Fruit fly (Drosophila melanogaster): Measurements from ENCODE around the gene CG13877.
A peak's percentile ranks its signal among the peaks of the same experiment; 100 is the strongest.

Gene CG13877

DNA sequence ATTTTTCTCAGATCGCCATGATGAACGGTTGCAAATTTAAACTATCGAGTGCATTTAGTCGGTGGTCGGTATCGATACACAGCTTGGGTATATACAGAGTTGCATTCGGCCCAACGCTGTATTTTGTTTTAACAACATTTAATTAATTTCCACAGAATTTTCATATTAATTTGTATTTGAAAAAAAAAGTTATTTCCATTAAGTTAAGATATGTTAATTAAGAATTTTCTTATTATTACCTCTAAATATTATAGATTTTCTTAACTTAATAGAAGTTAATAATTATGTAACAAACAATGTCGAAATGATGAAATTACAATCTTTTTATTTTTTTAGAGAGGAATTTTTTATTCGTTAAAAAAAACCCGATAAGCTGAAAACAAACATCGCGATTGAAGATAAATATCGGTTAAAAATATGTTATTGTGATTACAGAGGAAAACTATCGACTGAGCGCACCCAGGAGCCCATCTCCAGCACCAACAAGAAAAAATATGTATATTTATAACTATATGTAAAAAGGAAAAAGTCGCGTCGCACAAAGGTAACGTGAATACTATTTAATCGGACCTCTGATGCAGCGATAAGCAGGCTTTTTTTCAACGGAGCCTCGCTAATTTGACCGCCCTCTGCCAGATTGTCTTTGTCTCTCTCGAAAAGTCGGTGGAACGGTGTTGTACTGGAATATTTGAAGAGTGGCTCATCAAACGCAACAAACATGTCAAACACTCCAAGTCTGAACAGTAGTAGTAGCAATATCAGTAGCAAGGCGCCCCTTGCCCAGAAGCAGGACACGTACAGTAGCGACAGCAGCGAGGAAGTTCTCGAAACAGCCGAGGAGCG is 17.9 kb upstream of the CG13877 start, which contains the start of the genes rno and mri:
rno (minus strand) TSS at position 9 of the 843 bp plus-strand sequence.
mri (plus strand) TSS at position 421 of the 843 bp plus-strand sequence.
- no peak for TF ChIP-seq psq (optimal IDR thresholded peaks at IDR 0.05)
- no peak for TF ChIP-seq Dll (optimal IDR thresholded peaks at IDR 0.05)
- no peak for TF ChIP-seq pan (optimal IDR thresholded peaks at IDR 0.05)
- no peak for TF ChIP-seq EcR (GFP tag; optimal IDR thresholded peaks at IDR 0.05)
- TF ChIP-seq CG8478 (optimal IDR thresholded peaks at IDR 0.05) = no peak
- no peak for TF ChIP-seq usp (GFP tag; optimal IDR thresholded peaks at IDR 0.05)

DNA sequence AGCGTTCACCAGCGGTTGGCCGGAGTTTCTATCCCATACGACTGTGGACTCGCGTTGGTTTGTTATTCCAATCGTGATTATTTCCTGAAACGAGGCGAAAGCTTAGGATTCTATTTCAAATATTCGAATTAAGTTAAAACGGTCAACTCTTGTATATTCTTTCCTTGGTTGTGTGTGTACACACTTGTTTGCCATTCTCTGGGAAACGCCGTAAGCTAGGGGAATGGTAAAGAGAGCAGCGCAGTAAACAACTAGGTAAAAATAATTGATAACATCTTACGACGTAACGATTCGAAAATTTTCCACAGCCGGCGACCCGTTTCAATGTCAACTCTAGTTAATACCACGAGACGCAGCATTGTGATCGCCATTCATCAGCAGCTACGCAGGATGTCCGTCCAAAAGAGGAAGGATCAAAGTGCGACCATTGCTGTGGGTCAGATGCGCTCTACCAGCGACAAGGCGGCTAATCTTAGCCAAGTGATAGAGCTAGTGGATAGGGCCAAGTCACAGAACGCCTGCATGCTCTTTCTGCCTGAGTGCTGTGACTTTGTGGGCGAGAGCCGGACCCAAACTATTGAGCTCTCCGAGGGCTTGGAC is 14.2 kb upstream of the CG13877 start, which contains the start of gene NitFhit:
NitFhit (plus strand) TSS at position 195 of the 600 bp plus-strand sequence.
- TF ChIP-seq usp (GFP tag; optimal IDR thresholded peaks at IDR 0.05) (no peak), psq (optimal IDR thresholded peaks at IDR 0.05) (no peak), pan (optimal IDR thresholded peaks at IDR 0.05) (no peak), Dll (optimal IDR thresholded peaks at IDR 0.05) (no peak), EcR (GFP tag; optimal IDR thresholded peaks at IDR 0.05) (no peak), CG8478 (optimal IDR thresholded peaks at IDR 0.05) (no peak)

DNA sequence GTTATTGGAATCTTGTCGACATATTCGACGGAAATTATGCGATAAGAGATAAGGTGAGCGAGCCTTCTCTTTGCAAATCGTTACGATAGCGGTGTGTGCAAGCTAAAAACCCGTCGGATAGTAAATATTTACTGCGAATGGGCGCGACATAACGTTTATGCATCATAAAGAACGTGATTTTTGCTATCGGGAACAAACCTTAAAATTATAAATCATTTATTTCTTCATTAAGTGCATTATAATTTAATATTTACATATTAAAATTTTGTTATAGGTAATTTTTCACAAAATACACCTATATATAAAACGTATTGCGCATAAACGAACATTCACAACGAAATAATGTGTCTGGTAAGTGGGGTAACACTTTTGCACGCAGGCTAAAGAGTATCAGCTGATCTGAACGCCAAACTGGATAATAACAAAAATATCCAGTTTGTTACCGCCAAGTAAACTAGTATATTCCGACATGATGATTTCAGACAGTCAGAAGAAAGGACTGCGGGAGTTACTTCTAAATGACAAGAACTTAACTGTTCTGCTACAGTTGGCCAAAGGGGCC is 12.1 kb upstream of the CG13877 start, which contains the start of the genes Gk1 and CG13876:
Gk1 (minus strand) TSS at position 122 of the 562 bp plus-strand sequence.
CG13876 (plus strand) TSS at position 412 of the 562 bp plus-strand sequence.
- no peak for TF ChIP-seq CG8478 (optimal IDR thresholded peaks at IDR 0.05)
- no peak for TF ChIP-seq Dll (optimal IDR thresholded peaks at IDR 0.05)
- no peak for TF ChIP-seq pan (optimal IDR thresholded peaks at IDR 0.05)
- TF ChIP-seq EcR (GFP tag; optimal IDR thresholded peaks at IDR 0.05) = no peak
- TF ChIP-seq usp (GFP tag; optimal IDR thresholded peaks at IDR 0.05) = no peak
- TF ChIP-seq psq (optimal IDR thresholded peaks at IDR 0.05) = no peak

DNA sequence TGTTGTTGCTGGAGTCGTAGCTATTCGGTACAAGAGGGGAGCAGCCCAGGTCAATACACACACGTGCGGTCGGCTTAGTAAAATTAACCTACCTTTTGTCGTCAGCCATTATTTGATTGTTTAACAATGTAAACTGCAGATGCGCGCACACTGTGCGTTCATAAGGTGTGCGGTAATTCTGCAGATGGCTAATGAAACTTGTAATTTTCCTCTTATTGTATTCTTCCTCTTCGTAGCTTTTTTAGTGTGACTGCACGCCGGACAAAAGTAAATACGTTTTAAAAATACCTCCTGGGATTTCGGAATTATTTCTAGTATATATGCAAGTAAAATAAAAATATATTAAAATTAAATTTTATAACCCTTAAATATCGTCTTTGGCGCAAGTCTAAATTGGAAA is 6.7 kb upstream of the CG13877 start, which contains the start of gene Prp4k:
Prp4k (minus strand) TSS at position 258 of the 400 bp plus-strand sequence.
- TF ChIP-seq usp (GFP tag; optimal IDR thresholded peaks at IDR 0.05) (no peak), psq (optimal IDR thresholded peaks at IDR 0.05) (no peak), EcR (GFP tag; optimal IDR thresholded peaks at IDR 0.05) (no peak), pan (optimal IDR thresholded peaks at IDR 0.05) (no peak), CG8478 (optimal IDR thresholded peaks at IDR 0.05) (no peak), Dll (optimal IDR thresholded peaks at IDR 0.05) (no peak)

DNA sequence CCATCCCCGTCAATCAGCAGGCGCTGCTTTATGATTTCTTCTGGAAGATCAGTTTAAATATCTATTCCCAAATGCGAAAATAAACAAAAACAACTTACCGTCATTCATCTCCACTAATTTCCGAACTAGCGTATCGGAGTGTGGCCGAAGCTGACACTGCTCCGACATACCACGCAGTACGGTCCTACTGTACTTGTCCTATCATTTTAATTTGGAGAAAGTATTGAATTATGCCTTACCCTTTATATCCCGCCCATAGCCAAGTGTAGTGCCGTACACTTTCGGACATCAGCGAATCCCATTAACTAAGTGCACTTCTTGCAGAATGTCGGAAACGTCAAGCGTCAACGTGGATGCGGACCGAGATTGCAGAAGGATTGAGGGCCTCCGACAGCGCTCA is 5.3 kb upstream of the CG13877 start, which contains the start of the genes thoc7 and Dis3l2:
thoc7 (minus strand) TSS at position 168 of the 400 bp plus-strand sequence.
Dis3l2 (plus strand) TSS at position 190 of the 400 bp plus-strand sequence.
- no peak for TF ChIP-seq pan (optimal IDR thresholded peaks at IDR 0.05)
- no peak for TF ChIP-seq CG8478 (optimal IDR thresholded peaks at IDR 0.05)
- TF ChIP-seq usp (GFP tag; optimal IDR thresholded peaks at IDR 0.05) = no peak
- no peak for TF ChIP-seq Dll (optimal IDR thresholded peaks at IDR 0.05)
- TF ChIP-seq EcR (GFP tag; optimal IDR thresholded peaks at IDR 0.05) = no peak
- no peak for TF ChIP-seq psq (optimal IDR thresholded peaks at IDR 0.05)

DNA sequence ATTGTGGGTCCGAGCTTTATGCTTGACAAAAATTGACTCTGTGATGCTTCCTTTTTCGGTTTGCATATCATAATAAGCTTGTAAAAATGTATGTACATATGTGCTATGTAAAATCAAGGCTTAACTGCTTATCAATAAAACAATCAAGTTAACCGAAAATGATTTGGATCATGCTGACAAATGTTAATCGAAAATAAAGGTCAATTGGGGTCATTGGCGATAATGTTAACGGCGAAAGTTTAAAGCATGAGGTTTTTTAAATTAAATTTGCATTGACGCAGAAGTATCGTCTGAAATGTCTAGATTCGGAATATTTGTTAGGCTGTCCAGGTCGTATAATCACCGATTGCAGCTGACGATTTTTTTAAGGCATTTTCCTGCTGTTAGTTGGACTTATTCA is 1.5 kb upstream of the CG13877 start, which contains the start of gene Kaz1-ORFB:
Kaz1-ORFB (plus strand) TSS at position 301 of the 400 bp plus-strand sequence.
- no peak for TF ChIP-seq EcR (GFP tag; optimal IDR thresholded peaks at IDR 0.05)
- no peak for TF ChIP-seq CG8478 (optimal IDR thresholded peaks at IDR 0.05)
- no peak for TF ChIP-seq psq (optimal IDR thresholded peaks at IDR 0.05)
- TF ChIP-seq usp (GFP tag; optimal IDR thresholded peaks at IDR 0.05) = no peak
- no peak for TF ChIP-seq pan (optimal IDR thresholded peaks at IDR 0.05)
- TF ChIP-seq Dll (optimal IDR thresholded peaks at IDR 0.05) = no peak

DNA sequence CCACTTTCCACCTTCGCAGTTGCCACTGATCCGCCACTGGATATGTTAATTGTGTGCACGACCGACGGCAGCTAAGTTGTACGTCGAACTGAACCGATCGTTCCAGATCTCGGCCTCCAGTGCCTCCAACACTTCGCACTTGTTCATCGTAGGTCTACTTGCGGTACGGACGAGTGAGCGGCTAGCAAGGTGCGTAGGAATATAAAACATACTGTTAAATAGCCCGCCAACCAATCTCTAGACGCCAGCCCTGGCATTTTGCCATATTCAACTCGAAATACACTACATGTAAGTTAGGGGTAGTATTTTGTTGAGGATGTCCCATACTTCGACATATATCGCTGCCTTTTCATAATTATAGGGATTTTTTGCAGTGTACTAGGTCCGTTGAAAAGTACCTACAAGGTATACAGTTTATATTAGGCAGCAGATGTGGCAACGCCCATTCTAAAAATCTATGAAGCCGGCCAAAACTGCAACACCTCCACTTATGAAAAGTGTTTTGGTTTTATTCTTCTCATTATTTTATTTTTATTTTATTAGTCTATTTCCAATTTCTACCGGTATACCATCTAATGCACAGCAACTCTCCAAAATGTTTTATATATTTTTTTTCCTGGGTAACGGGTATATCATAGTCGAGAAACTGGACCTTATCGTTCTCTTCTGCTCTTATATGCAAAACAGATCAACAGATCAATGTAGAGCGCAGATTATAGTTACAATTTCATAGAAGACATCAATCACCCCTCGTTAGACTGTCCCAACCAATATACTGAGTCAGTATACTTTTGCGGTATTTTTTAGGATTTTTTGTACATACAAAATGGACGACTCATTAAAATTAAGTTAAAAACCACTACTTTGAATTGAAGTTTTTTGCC is 5.4 kb downstream of the CG13877 start, which contains the start of the genes pyx and CG33229:
pyx (minus strand) TSS at position 51 of the 884 bp plus-strand sequence.
CG33229 (plus strand) TSS at position 834 of the 884 bp plus-strand sequence.
- no peak for TF ChIP-seq Dll (optimal IDR thresholded peaks at IDR 0.05)
- no peak for TF ChIP-seq pan (optimal IDR thresholded peaks at IDR 0.05)
- TF ChIP-seq CG8478 (optimal IDR thresholded peaks at IDR 0.05) = no peak
- no peak for TF ChIP-seq EcR (GFP tag; optimal IDR thresholded peaks at IDR 0.05)
- no peak for TF ChIP-seq psq (optimal IDR thresholded peaks at IDR 0.05)
- TF ChIP-seq usp (GFP tag; optimal IDR thresholded peaks at IDR 0.05) = no peak

DNA sequence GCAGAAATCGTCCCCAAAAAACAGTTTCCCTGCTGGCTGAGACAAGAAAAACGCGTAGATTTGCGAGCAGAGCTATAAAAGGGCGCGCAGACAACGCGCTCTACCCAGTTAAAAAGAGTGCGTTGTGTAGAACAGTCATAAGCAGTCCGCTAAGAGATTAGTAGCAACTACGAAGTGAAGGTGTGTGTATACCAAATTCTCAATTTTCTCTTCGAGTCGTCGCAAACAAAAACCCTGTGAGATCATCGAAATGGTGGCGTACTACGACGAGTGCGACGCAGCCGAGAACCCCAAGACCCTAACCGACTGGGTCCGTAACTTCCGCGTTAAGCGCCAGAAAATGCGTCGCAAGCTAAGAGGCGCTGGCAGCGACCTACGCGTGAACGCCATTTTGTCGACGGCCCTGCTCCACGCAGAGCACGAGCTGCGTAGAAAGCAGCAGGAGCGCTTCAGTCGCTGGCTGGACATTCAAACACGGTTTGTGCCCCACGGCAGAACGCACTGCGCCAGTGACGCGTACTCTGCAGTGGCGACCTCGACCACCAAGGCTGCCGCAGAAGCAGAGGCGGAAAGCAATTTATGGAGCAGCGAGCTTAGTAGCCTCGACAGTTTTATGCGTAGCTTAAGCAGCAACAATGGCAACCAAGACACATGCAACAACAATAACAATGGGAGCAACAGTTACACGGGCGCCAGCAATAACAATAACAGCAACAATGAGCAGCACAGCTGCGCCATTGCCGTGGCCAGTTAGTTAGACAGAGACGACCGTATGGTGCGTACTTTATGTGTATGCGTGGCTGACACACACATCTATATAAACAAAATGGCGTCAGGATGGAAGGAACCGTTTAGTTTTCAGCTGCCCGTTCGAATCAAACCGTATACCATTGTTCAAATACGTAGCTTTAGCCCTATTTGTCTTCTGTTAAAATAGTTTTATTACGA is 6.4 kb downstream of the CG13877 start:
- TF ChIP-seq EcR (GFP tag; optimal IDR thresholded peaks at IDR 0.05) = no peak
- peak; percentile 45 for TF ChIP-seq CG8478 (optimal IDR thresholded peaks at IDR 0.05)
- no peak for TF ChIP-seq Dll (optimal IDR thresholded peaks at IDR 0.05)
- no peak for TF ChIP-seq usp (GFP tag; optimal IDR thresholded peaks at IDR 0.05)
- TF ChIP-seq psq (optimal IDR thresholded peaks at IDR 0.05) = no peak

DNA sequence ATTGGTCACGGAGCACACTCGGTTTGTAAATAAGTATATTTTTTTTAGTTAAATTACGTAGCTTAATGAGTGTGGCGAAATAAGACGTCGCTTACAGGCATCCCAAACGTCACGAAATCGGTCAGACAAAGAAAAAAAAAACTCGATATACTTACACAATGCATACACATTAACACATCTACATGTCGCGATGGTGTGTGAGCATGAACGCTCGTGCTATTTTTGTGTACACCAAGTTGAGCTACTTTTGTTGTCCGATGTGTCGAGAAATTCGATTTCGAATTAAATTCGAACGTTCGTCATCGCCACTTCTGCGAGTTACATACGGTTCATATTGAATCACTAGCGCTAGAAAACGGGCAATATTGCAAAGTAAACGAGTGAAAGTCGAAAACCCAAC is 7.3 kb downstream of the CG13877 start:
- TF ChIP-seq pan (optimal IDR thresholded peaks at IDR 0.05) (no peak), psq (optimal IDR thresholded peaks at IDR 0.05) (no peak), Dll (optimal IDR thresholded peaks at IDR 0.05) (no peak), EcR (GFP tag; optimal IDR thresholded peaks at IDR 0.05) (no peak), usp (GFP tag; optimal IDR thresholded peaks at IDR 0.05) (no peak), CG8478 (optimal IDR thresholded peaks at IDR 0.05) (no peak)
